Worm (Caenorhabditis elegans) whole organism, L3 larva: Measurements from ENCODE around the gene Y69A2AR.16.

Experiments
- ZK546.5 ChIP-seq: sonication (generic microtip); optimal IDR thresholded peaks from 2 replicates; lab custom pipeline; 2017; ENCODE audit warnings: missing biosample characterization, missing genetic modification characterization
- aly-2 ChIP-seq: fragments of 150-350 bp; optimal IDR thresholded peaks from 2 replicates; lab custom pipeline; 2014; ENCODE audit warnings: missing biosample characterization, missing genetic modification characterization
- ama-1 ChIP-seq: fragments of 150-350 bp; optimal IDR thresholded peaks from 2 replicates; lab custom pipeline; 2018
- ceh-9 ChIP-seq: sonication (generic microtip); optimal IDR thresholded peaks from 2 replicates; lab custom pipeline; 2018; ENCODE audit warnings: missing biosample characterization, missing genetic modification characterization
- daf-12 ChIP-seq: fragments of 150-350 bp; optimal IDR thresholded peaks from 2 replicates; lab custom pipeline; 2014; ENCODE audit warnings: missing biosample characterization, missing genetic modification reagents, missing genetic modification characterization
- egl-27 ChIP-seq: sonication (generic microtip); optimal IDR thresholded peaks from 4 replicates; lab custom pipeline; 2017; ENCODE audit warnings: missing biosample characterization, missing genetic modification reagents, missing genetic modification characterization
- fkh-2 ChIP-seq: fragments of 150-350 bp; optimal IDR thresholded peaks from 2 replicates; lab custom pipeline; 2014; ENCODE audit warnings: missing biosample characterization, missing genetic modification reagents, missing genetic modification characterization
- fos-1 ChIP-seq: fragments of 150-350 bp; optimal IDR thresholded peaks from 2 replicates; lab custom pipeline; 2014; ENCODE audit warnings: missing biosample characterization, missing genetic modification characterization
- jun-1 ChIP-seq: fragments of 150-350 bp; optimal IDR thresholded peaks from 2 replicates; lab custom pipeline; 2014; ENCODE audit warnings: missing biosample characterization, missing genetic modification reagents, missing genetic modification characterization
- nfya-1 ChIP-seq: sonication (generic microtip); optimal IDR thresholded peaks from 2 replicates; lab custom pipeline; 2017; ENCODE audit warnings: missing genetic modification characterization, mild to moderate bottlenecking, missing compliant biosample characterization, antibody characterized with exemption, moderate library complexity; ENCODE audit not compliant: insufficient read depth
- nhr-11 ChIP-seq: fragments of 150-350 bp; optimal IDR thresholded peaks from 2 replicates; lab custom pipeline; 2014; ENCODE audit warnings: missing biosample characterization, missing genetic modification characterization
- skn-1 ChIP-seq: fragments of 150-350 bp; optimal IDR thresholded peaks from 2 replicates; lab custom pipeline; 2014; ENCODE audit warnings: missing biosample characterization, missing genetic modification characterization
- ztf-11 ChIP-seq: fragments of 150-350 bp; optimal IDR thresholded peaks from 2 replicates; lab custom pipeline; 2014; ENCODE audit warnings: missing biosample characterization, missing genetic modification characterization
- ztf-4 ChIP-seq: fragments of 150-350 bp; optimal IDR thresholded peaks from 2 replicates; lab custom pipeline; 2014; ENCODE audit warnings: missing biosample characterization, missing genetic modification characterization

- TF ChIP-seq fkh-2 (tag; lab: Kevin White, UChicago) = no peak
- TF ChIP-seq ztf-4 (tag; lab: Kevin White, UChicago) = no peak
- no peak for TF ChIP-seq ZK546.5
- TF ChIP-seq egl-27 = no peak
- no peak for TF ChIP-seq jun-1
- no peak for TF ChIP-seq ama-1 (lab: Kevin White, UChicago)
- TF ChIP-seq skn-1 (tag; lab: Kevin White, UChicago) = no peak
- TF ChIP-seq ztf-11 (tag; lab: Kevin White, UChicago) = no peak
- no peak for TF ChIP-seq ceh-9 (tag; lab: Kevin White, UChicago)
- no peak for TF ChIP-seq nfya-1 (tag; lab: Kevin White, UChicago)
- TF ChIP-seq nhr-11 (tag; lab: Kevin White, UChicago) = no peak
- no peak for TF ChIP-seq daf-12 (tag; lab: Kevin White, UChicago)
- TF ChIP-seq fos-1 (tag; lab: Kevin White, UChicago) = no peak
- TF ChIP-seq aly-2 (tag; lab: Kevin White, UChicago) = no peak
Measured at ce11 chrIV:2552276-2552675, 54.7 kb downstream of the Y69A2AR.16 start.
